Worm (Caenorhabditis elegans) whole organism, midembryonic: ENCODE results near the gene F53F4.2.

ENCODE experiments used
- T22C8.4 ChIP-seq: fragments of 200-800 bp; sonication (Bioruptor generic); IDR thresholded peaks from 2 replicates; pipeline ENCODE4 v1.3.6; 2022; ENCODE audit warnings: missing genetic modification characterization, missing compliant biosample characterization
- cog-1 ChIP-seq: sonication (generic microtip); optimal IDR thresholded peaks from 2 replicates; lab custom pipeline; 2016; ENCODE audit warnings: missing genetic modification characterization, missing compliant biosample characterization
- flt-1 ChIP-seq: fragments of 200-800 bp; sonication (Bioruptor generic); IDR thresholded peaks from 2 replicates; pipeline ENCODE4 v1.3.6; 2022; ENCODE audit warnings: missing genetic modification characterization, missing compliant biosample characterization
- klf-2 ChIP-seq: fragments of 200-800 bp; sonication (Bioruptor generic); conservative IDR thresholded peaks from 2 replicates; pipeline ENCODE4 v1.3.6; 2022; ENCODE audit warnings: missing genetic modification reagents, missing genetic modification characterization, missing compliant biosample characterization
- med-1 ChIP-seq: sonication (generic microtip); optimal IDR thresholded peaks from 2 replicates; lab custom pipeline; 2017; ENCODE audit warnings: missing genetic modification characterization, mild to moderate bottlenecking, missing compliant biosample characterization, antibody characterized with exemption, missing genetic modification reagents; ENCODE audit not compliant: insufficient read depth
- tab-1 ChIP-seq: fragments of 200-800 bp; sonication (Bioruptor generic); IDR thresholded peaks from 2 replicates; pipeline ENCODE4 v1.3.6; 2022; ENCODE audit warnings: missing genetic modification characterization, missing compliant biosample characterization
- ztf-23 ChIP-seq: fragments of 200-800 bp; sonication (Bioruptor generic); IDR thresholded peaks from 2 replicates; pipeline ENCODE4 v1.3.6; 2022; ENCODE audit warnings: missing genetic modification reagents, missing genetic modification characterization, missing compliant biosample characterization
- ztf-29 ChIP-seq: fragments of 200-800 bp; sonication (Bioruptor generic); IDR thresholded peaks from 2 replicates; pipeline ENCODE4 v1.3.6; 2022; ENCODE audit warnings: missing genetic modification reagents, missing genetic modification characterization, missing compliant biosample characterization

DNA sequence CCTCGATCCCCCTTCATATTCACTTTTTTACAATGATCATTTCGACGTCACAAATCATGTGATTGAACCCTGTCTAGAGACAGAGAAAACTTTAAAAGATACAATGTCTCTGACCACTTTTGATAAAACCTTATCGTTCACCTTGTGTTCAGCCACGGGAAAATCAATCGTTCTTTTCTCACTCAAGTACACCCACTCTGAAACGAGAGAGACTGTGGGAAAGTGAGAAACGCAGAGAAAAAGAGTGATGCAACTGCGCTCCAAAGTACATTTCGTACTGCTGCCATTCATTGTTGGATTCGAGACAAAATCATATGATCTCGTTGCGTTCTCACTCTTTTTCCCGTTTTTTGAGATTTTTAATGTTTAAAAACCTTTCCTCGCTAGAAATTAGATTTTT, 24.2 kb downstream of the F53F4.2 start:
- no peak for TF ChIP-seq flt-1 (GFP tag; lab: Robert Waterston, UW)
- TF ChIP-seq klf-2 = no peak
- TF ChIP-seq ztf-23 (GFP tag; lab: Robert Waterston, UW) = no peak
- no peak for TF ChIP-seq cog-1 (tag; lab: Kevin White, UChicago)
- no peak for TF ChIP-seq tab-1 (GFP tag; lab: Robert Waterston, UW)
- TF ChIP-seq T22C8.4 = 0 out of 2 replicates have a peak, but pooled peaks have one; percentile 9
- TF ChIP-seq med-1 (GFP tag; lab: Kevin White, UChicago) = no peak
- no peak for TF ChIP-seq ztf-29 (GFP tag; lab: Robert Waterston, UW)
